Worm (Caenorhabditis elegans): Measurements from ENCODE around the gene par-1.
A peak's percentile ranks its signal among the peaks of the same experiment; 100 is the strongest.

Gene par-1

DNA sequence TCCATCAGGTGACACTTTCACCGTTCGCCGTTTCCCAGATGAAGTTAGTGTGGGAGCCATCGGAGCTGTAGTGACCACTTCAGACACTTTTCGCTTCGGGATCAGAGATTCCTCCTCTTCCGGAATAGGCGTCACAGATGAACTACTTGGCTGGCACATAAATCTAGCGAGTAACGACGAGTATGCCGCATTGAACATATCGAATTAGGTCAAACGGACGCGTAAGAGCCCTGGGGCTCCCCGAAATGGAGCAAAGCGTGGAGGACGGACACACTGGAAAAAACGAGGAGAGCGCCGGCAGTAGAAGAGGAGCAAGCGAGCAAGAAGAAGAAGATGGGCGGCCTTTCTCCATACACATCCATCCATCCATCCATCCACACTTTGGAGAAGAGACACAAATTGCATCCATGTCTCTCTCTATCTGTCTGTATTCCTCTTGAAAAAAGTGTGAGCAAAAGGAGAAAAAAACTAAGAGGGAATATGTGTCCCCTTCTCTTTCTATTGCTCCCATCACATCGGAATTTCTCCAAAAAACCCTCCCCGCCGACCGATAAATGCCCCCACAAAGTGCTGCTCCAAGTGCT is 18.7 kb downstream of the par-1 start:
- TF ChIP-seq hmg-1.1 (GFP tag; IDR thresholded peaks at IDR 0.05) = 0 out of 2 replicates have a peak, but pooled peaks have one; percentile 17
- TF ChIP-seq daf-12 (tag; optimal IDR thresholded peaks at IDR 0.05) = no peak
- TF ChIP-seq snpc-1.2 (GFP tag; IDR thresholded peaks at IDR 0.05) = no peak
- no peak for TF ChIP-seq tra-1 (GFP tag; IDR thresholded peaks at IDR 0.05)
- no peak for TF ChIP-seq ZK546.5 (tag; optimal IDR thresholded peaks at IDR 0.05)
- no peak for TF ChIP-seq gei-8 (GFP tag; optimal IDR thresholded peaks at IDR 0.05)
- no peak for TF ChIP-seq dve-1 (tag; optimal IDR thresholded peaks at IDR 0.05; ENCODE audit: insufficient read depth)
- TF ChIP-seq nhr-6 (tag; optimal IDR thresholded peaks at IDR 0.05) = no peak
- TF ChIP-seq aha-1 (tag) = peak; percentile 57
- no peak for TF ChIP-seq ceh-32 (tag; optimal IDR thresholded peaks at IDR 0.05; ENCODE audit: poor library complexity)
- TF ChIP-seq unc-62 (GFP tag; optimal IDR thresholded peaks at IDR 0.05 in 1 of 2) = peak in 1 of 2 experiments; percentile 11
- TF ChIP-seq unc-62 (tag; optimal IDR thresholded peaks at IDR 0.05) = no peak
- TF ChIP-seq mes-2 (tag; optimal IDR thresholded peaks at IDR 0.05; ENCODE audit: poor library complexity, severe bottlenecking) = peak; percentile 23
- TF ChIP-seq nhr-25 (tag; optimal IDR thresholded peaks at IDR 0.05; ENCODE audit: borderline replicate concordance, insufficient read depth) = no peak
- 0 out of 2 replicates have a peak, but pooled peaks have one; percentile 47 for TF ChIP-seq ctbp-1 (GFP tag; IDR thresholded peaks at IDR 0.05)
- no peak for TF ChIP-seq hlh-11 (tag; optimal IDR thresholded peaks at IDR 0.05)
- TF ChIP-seq Y105C5A.15 (GFP tag; IDR thresholded peaks at IDR 0.05) = no peak
- no peak for TF ChIP-seq zip-11 (GFP tag; IDR thresholded peaks at IDR 0.05)
- TF ChIP-seq ceh-28 (tag; optimal IDR thresholded peaks at IDR 0.05) = no peak
- no peak for TF ChIP-seq lim-7 (GFP tag; IDR thresholded peaks at IDR 0.05)
- peak; percentile 16; the same call in 1 of the 2 replicates for TF ChIP-seq set-16 (GFP tag; IDR thresholded peaks at IDR 0.05)
- no peak for TF ChIP-seq unc-130 (GFP tag; optimal IDR thresholded peaks at IDR 0.05)

DNA sequence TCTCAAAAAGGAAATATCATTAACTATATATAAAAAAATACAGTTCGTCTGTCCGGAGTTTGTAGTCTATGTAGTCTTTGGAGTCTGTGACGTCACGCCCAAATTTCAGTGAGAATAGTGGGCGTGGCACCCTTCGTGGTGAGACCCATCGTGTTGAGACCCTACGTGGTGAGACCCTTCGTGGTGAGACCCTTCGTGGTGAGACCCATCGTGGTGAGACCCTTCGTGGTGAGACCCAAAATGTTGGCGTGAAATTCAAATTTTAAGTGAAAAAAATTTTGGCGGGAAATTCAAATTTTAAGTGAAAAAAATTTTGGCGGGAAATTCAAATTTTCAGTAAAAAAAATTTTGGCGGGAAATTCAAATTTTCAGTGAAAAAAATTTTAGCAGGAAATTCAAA is 21.0 kb downstream of the par-1 start:
- 0 out of 2 replicates have a peak, but pooled peaks have one; percentile 35 for TF ChIP-seq mdt-29 (GFP tag; IDR thresholded peaks at IDR 0.05)
- TF ChIP-seq dmd-6 (GFP tag; IDR thresholded peaks at IDR 0.05) = peak; percentile 31
- 0 out of 2 replicates have a peak, but pooled peaks have one; percentile 45 for TF ChIP-seq Y105C5A.15 (GFP tag; IDR thresholded peaks at IDR 0.05)
- TF ChIP-seq snpc-1.2 (GFP tag; IDR thresholded peaks at IDR 0.05) = 0 out of 2 replicates have a peak, but pooled peaks have one; percentile 12
- TF ChIP-seq nhr-41 (GFP tag; IDR thresholded peaks at IDR 0.05) = peak; percentile 16; the same call in 1 of the 2 replicates
- 0 out of 2 replicates have a peak, but pooled peaks have one; percentile 49 for TF ChIP-seq zfp-3 (GFP tag; conservative IDR thresholded peaks at IDR 0.05)
- peak; percentile 7; the same call in 1 of the 2 replicates for TF ChIP-seq set-16 (GFP tag; IDR thresholded peaks at IDR 0.05)
- TF ChIP-seq lin-38 (GFP tag; IDR thresholded peaks at IDR 0.05) = peak; percentile 25; the same call in 1 of the 2 replicates
- TF ChIP-seq madf-9 (GFP tag; conservative IDR thresholded peaks at IDR 0.05) = 0 out of 2 replicates have a peak, but pooled peaks have one; percentile 13

ce11 chrV:14123176-14123575 is 22.0 kb downstream of the par-1 start:
- TF ChIP-seq zip-2 (tag; optimal IDR thresholded peaks at IDR 0.05) = no peak
- peak; percentile 92 for TF ChIP-seq aha-1 (tag)

DNA sequence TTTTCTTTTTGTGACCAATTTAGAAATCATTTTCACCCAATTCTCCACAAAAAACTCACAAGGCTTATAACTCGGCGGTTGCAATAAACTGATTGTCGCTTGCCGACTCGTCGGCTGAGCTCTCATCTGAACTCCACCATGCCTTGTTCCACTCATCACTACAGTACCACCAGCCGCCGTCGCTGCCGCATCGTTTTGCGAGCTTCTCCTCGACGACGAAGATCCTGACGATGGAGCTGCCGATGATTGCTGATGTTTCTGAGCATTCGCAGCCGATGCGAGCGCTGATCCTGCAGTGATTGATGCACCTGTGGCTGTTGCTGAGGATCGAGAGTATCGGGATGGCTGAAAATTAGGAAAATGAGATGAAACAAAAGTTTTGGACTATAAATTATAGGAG is 24.5 kb downstream of the par-1 start:
- TF ChIP-seq zag-1 (tag; optimal IDR thresholded peaks at IDR 0.05) (no peak), F10B5.3 (tag; optimal IDR thresholded peaks at IDR 0.05) (no peak), snpc-4 (tag; optimal IDR thresholded peaks at IDR 0.05) (no peak), unc-62 (GFP tag; optimal IDR thresholded peaks at IDR 0.05 in 1 of 2) (peak in 1 of 2 experiments; percentile 75), unc-62 (tag; optimal IDR thresholded peaks at IDR 0.05) (no peak), attf-4 (tag; optimal IDR thresholded peaks at IDR 0.05) (no peak), F49E8.2 (tag; optimal IDR thresholded peaks at IDR 0.05; ENCODE audit: borderline replicate concordance) (no peak), mdl-1 (tag; optimal IDR thresholded peaks at IDR 0.05) (no peak), nhr-10 (tag; optimal IDR thresholded peaks at IDR 0.05) (no peak), set-16 (GFP tag; IDR thresholded peaks at IDR 0.05) (peak; percentile 71), dmd-8 (GFP tag; IDR thresholded peaks at IDR 0.05) (no peak), ZK337.2 (GFP tag; IDR thresholded peaks at IDR 0.05) (no peak), skn-1 (tag; optimal IDR thresholded peaks at IDR 0.05) (no peak), ceh-28 (tag; optimal IDR thresholded peaks at IDR 0.05) (no peak), nhr-28 (tag; optimal IDR thresholded peaks at IDR 0.05) (no peak), ZK546.5 (tag; optimal IDR thresholded peaks at IDR 0.05) (no peak), ceh-32 (tag; optimal IDR thresholded peaks at IDR 0.05; ENCODE audit: poor library complexity) (no peak), lir-3 (tag; optimal IDR thresholded peaks at IDR 0.05) (no peak), ctbp-1 (GFP tag; IDR thresholded peaks at IDR 0.05) (no peak)

All from whole organism, L4 larva.